Fruit fly (Drosophila melanogaster) whole organism, embryonic: Measurements from ENCODE around the gene Muc91C.
A peak's percentile ranks its signal among the peaks of the same experiment; 100 is the strongest.

Experiments
- CG11247 ChIP-seq: fragments of 200-800 bp; sonication (Bioruptor generic); IDR thresholded peaks from 2 replicates; pipeline ENCODE4 v1.3.6; 2022; ENCODE audit warnings: missing biosample characterization, missing genetic modification characterization
- CG12391 ChIP-seq: fragments of 200-800 bp; sonication (Bioruptor generic); optimal IDR thresholded peaks from 3 replicates; lab custom pipeline; 2018; ENCODE audit warnings: missing biosample characterization, mild to moderate bottlenecking, missing genetic modification characterization, moderate library complexity
- CG14710 ChIP-seq: fragments of 200-800 bp; sonication (Bioruptor generic); optimal IDR thresholded peaks from 3 replicates; lab custom pipeline; 2019; ENCODE audit warnings: missing biosample characterization, mild to moderate bottlenecking, missing genetic modification characterization, moderate library complexity
- CG1603 ChIP-seq: fragments of 200-800 bp; sonication (Bioruptor generic); optimal IDR thresholded peaks from 2 replicates; lab custom pipeline; 2019; ENCODE audit warnings: missing biosample characterization, mild to moderate bottlenecking, missing genetic modification characterization, moderate library complexity
- CG17802 ChIP-seq: fragments of 200-800 bp; sonication (Bioruptor generic); optimal IDR thresholded peaks from 2 replicates; lab custom pipeline; 2018; ENCODE audit warnings: missing biosample characterization, mild to moderate bottlenecking, missing genetic modification characterization, moderate library complexity
- CG18619 ChIP-seq: fragments of 200-800 bp; sonication (Bioruptor generic); optimal IDR thresholded peaks from 3 replicates; lab custom pipeline; 2017; ENCODE audit warnings: missing biosample characterization, mild to moderate bottlenecking, missing genetic modification characterization
- CG2712 ChIP-seq: fragments of 200-800 bp; optimal IDR thresholded peaks from 3 replicates; lab custom pipeline; 2019; ENCODE audit warnings: missing biosample characterization, mild to moderate bottlenecking, missing genetic modification characterization, moderate library complexity
- CG3065 ChIP-seq: fragments of 200-800 bp; sonication (Bioruptor generic); optimal IDR thresholded peaks from 2 replicates; lab custom pipeline; 2016; ENCODE audit warnings: missing biosample characterization, missing genetic modification characterization
- CG31365 ChIP-seq: fragments of 200-800 bp; sonication (Bioruptor generic); optimal IDR thresholded peaks from 2 replicates; lab custom pipeline; 2018; ENCODE audit warnings: missing biosample characterization, mild to moderate bottlenecking, missing genetic modification characterization
- CG3407 ChIP-seq: fragments of 200-800 bp; sonication (Bioruptor generic); optimal IDR thresholded peaks from 2 replicates; lab custom pipeline; 2018; ENCODE audit warnings: missing biosample characterization, mild to moderate bottlenecking, missing genetic modification characterization
- CG6689 ChIP-seq: fragments of 200-800 bp; sonication (Bioruptor generic); IDR thresholded peaks from 2 replicates; pipeline ENCODE4 v1.3.6; 2022; ENCODE audit warnings: missing biosample characterization, missing genetic modification characterization
- CG7786 ChIP-seq: fragments of 200-800 bp; sonication (Bioruptor generic); optimal IDR thresholded peaks from 2 replicates; lab custom pipeline; 2016; ENCODE audit warnings: missing biosample characterization, missing genetic modification characterization
- CG8944 ChIP-seq: fragments of 200-800 bp; sonication (Bioruptor generic); optimal IDR thresholded peaks from 3 replicates; lab custom pipeline; 2016; ENCODE audit warnings: missing biosample characterization, missing genetic modification characterization
- D ChIP-seq, 2 experiments: fragments of 200-800 bp in 1 of 2; fragments of >200 bp in 1 of 2; sonication (Bioruptor generic) in 1 of 2; optimal IDR thresholded peaks; 2 replicates in 1 of 2; 3 replicates in 1 of 2; lab custom pipeline; 2017; ENCODE audit warnings: mild to moderate bottlenecking in 1 of 2, missing biosample characterization in 1 of 2, missing genetic modification characterization in 1 of 2, missing genetic modification reagents in 1 of 2
- D19A ChIP-seq: fragments of 200-800 bp; optimal IDR thresholded peaks from 3 replicates; lab custom pipeline; 2019; ENCODE audit warnings: missing biosample characterization, mild to moderate bottlenecking, missing genetic modification characterization, moderate library complexity
- Doc3 ChIP-seq: fragments of 200-800 bp; sonication (Bioruptor generic); IDR thresholded peaks from 3 replicates; pipeline ENCODE4 v1.3.6; 2022; ENCODE audit warnings: missing biosample characterization, missing genetic modification characterization; ENCODE audit not compliant: partially characterized antibody
- HLH54F ChIP-seq: fragments of 200-800 bp; sonication (Bioruptor generic); optimal IDR thresholded peaks from 3 replicates; lab custom pipeline; 2016; ENCODE audit warnings: missing biosample characterization, missing genetic modification characterization
- Kr ChIP-seq: fragments of 200-800 bp; sonication (Bioruptor generic); optimal IDR thresholded peaks from 2 replicates; lab custom pipeline; 2017; ENCODE audit warnings: missing biosample characterization, mild to moderate bottlenecking, missing genetic modification characterization
- Lpt ChIP-seq: fragments of >200 bp; optimal IDR thresholded peaks from 2 replicates; lab custom pipeline; 2018; ENCODE audit warnings: missing biosample characterization, missing genetic modification characterization
- MTF-1 ChIP-seq: fragments of 200-800 bp; sonication (Bioruptor generic); optimal IDR thresholded peaks from 2 replicates; lab custom pipeline; 2018; ENCODE audit warnings: missing biosample characterization, mild to moderate bottlenecking, missing genetic modification characterization, borderline replicate concordance
- Mrtf ChIP-seq: fragments of 200-800 bp; sonication (Bioruptor generic); IDR thresholded peaks from 3 replicates; pipeline ENCODE4 v1.3.6; 2022; ENCODE audit warnings: missing biosample characterization, missing genetic modification characterization
- Oaz ChIP-seq: fragments of 200-800 bp; sonication (Bioruptor generic); IDR thresholded peaks from 2 replicates; pipeline ENCODE4 v1.3.6; 2022; ENCODE audit warnings: missing biosample characterization, missing genetic modification characterization
- Sox102F ChIP-seq: fragments of 200-800 bp; sonication (Bioruptor generic); optimal IDR thresholded peaks from 2 replicates; lab custom pipeline; 2018; ENCODE audit warnings: missing biosample characterization, mild to moderate bottlenecking, missing genetic modification characterization, moderate library complexity
- Spps ChIP-seq: fragments of 200-800 bp; sonication (Bioruptor generic); optimal IDR thresholded peaks from 2 replicates; lab custom pipeline; 2018; ENCODE audit warnings: missing biosample characterization, mild to moderate bottlenecking, missing genetic modification characterization
- Sry-δ ChIP-seq: fragments of 200-800 bp; sonication (Bioruptor generic); optimal IDR thresholded peaks from 2 replicates; lab custom pipeline; 2016; ENCODE audit warnings: missing biosample characterization, missing genetic modification characterization
- Trl ChIP-seq, 3 experiments: fragments of >200 bp in 2 of 3; fragments of 200-800 bp in 1 of 3; sonication (Bioruptor generic) in 1 of 3; optimal IDR thresholded peaks; 2 replicates in 1 of 3; 3 replicates in 2 of 3; lab custom pipeline; 2016 to 2017; ENCODE audit warnings: missing biosample characterization in 1 of 3, missing genetic modification characterization in 1 of 3
- ac ChIP-seq: fragments of 200-800 bp; sonication (Bioruptor generic); optimal IDR thresholded peaks from 3 replicates; lab custom pipeline; 2017; ENCODE audit warnings: missing biosample characterization, mild to moderate bottlenecking, missing genetic modification characterization
- ara ChIP-seq: fragments of 200-800 bp; sonication (Bioruptor generic); IDR thresholded peaks from 2 replicates; pipeline ENCODE4 v1.3.6; 2022; ENCODE audit warnings: missing biosample characterization, missing genetic modification characterization
- bcd ChIP-seq: fragments of 200-800 bp; sonication (Bioruptor generic); optimal IDR thresholded peaks from 2 replicates; lab custom pipeline; 2017; ENCODE audit warnings: missing biosample characterization, mild to moderate bottlenecking, missing genetic modification characterization
- cad ChIP-seq: fragments of >200 bp; optimal IDR thresholded peaks from 2 replicates; lab custom pipeline; 2017; ENCODE audit warnings: missing biosample characterization, missing genetic modification characterization
- cas ChIP-seq: fragments of 200-800 bp; sonication (Bioruptor generic); IDR thresholded peaks from 2 replicates; pipeline ENCODE4 v1.3.6; 2022; ENCODE audit warnings: missing biosample characterization, missing genetic modification characterization
- caup ChIP-seq: fragments of 200-800 bp; sonication (Bioruptor generic); optimal IDR thresholded peaks from 3 replicates; lab custom pipeline; 2017; ENCODE audit warnings: missing biosample characterization, mild to moderate bottlenecking, missing genetic modification characterization, moderate library complexity; ENCODE audit not compliant: severe bottlenecking
- chif ChIP-seq, 2 experiments: fragments of 200-800 bp; sonication (Bioruptor generic); optimal IDR thresholded peaks; 3 replicates each; lab custom pipeline; 2016; ENCODE audit warnings: missing biosample characterization in 2 of 2, missing genetic modification characterization in 2 of 2
- da ChIP-seq: fragments of 200-800 bp; sonication (Bioruptor generic); optimal IDR thresholded peaks from 2 replicates; lab custom pipeline; 2016; ENCODE audit warnings: missing biosample characterization, missing genetic modification characterization
- emc ChIP-seq: fragments of 200-800 bp; sonication (Bioruptor generic); optimal IDR thresholded peaks from 2 replicates; lab custom pipeline; 2016; ENCODE audit warnings: missing biosample characterization, missing genetic modification characterization
- fd3F ChIP-seq: fragments of 200-800 bp; sonication (Bioruptor generic); optimal IDR thresholded peaks from 2 replicates; lab custom pipeline; 2018; ENCODE audit warnings: missing biosample characterization, mild to moderate bottlenecking, missing genetic modification characterization, moderate library complexity
- fu2 ChIP-seq: fragments of 200-800 bp; sonication (Bioruptor generic); optimal IDR thresholded peaks from 2 replicates; lab custom pipeline; 2016; ENCODE audit warnings: missing biosample characterization, missing genetic modification characterization
- gcm2 ChIP-seq: fragments of 200-800 bp; sonication (Bioruptor generic); optimal IDR thresholded peaks from 2 replicates; lab custom pipeline; 2016; ENCODE audit warnings: missing biosample characterization, missing genetic modification characterization
- insv ChIP-seq, 2 experiments: fragments of 200-800 bp; sonication (Bioruptor generic); optimal IDR thresholded peaks; 3 replicates each; lab custom pipeline; 2016 to 2018; ENCODE audit warnings: missing biosample characterization in 2 of 2, missing genetic modification characterization in 2 of 2
- inv ChIP-seq: fragments of 200-800 bp; sonication (Bioruptor generic); IDR thresholded peaks from 2 replicates; pipeline ENCODE4 v1.3.6; 2022; ENCODE audit warnings: missing biosample characterization, missing genetic modification characterization; ENCODE audit not compliant: partially characterized antibody
- oc ChIP-seq: fragments of 200-800 bp; sonication (Bioruptor generic); optimal IDR thresholded peaks from 2 replicates; lab custom pipeline; 2018; ENCODE audit warnings: missing biosample characterization, mild to moderate bottlenecking, missing genetic modification characterization, moderate library complexity
- pb ChIP-seq: fragments of 200-800 bp; sonication (Bioruptor generic); optimal IDR thresholded peaks from 3 replicates; lab custom pipeline; 2016; ENCODE audit warnings: missing biosample characterization, missing genetic modification characterization
- pnt ChIP-seq: fragments of 200-800 bp; sonication (Bioruptor generic); optimal IDR thresholded peaks from 3 replicates; lab custom pipeline; 2016; ENCODE audit warnings: missing biosample characterization, missing genetic modification characterization
- scrt ChIP-seq: fragments of 200-800 bp; sonication (Bioruptor generic); optimal IDR thresholded peaks from 2 replicates; lab custom pipeline; 2018; ENCODE audit warnings: missing biosample characterization, mild to moderate bottlenecking, missing genetic modification characterization, moderate library complexity
- stc ChIP-seq: fragments of 200-800 bp; sonication (Bioruptor generic); IDR thresholded peaks from 2 replicates; pipeline ENCODE4 v1.3.6; 2022; ENCODE audit warnings: missing biosample characterization, missing genetic modification characterization
- sug ChIP-seq: fragments of 200-800 bp; optimal IDR thresholded peaks from 2 replicates; lab custom pipeline; 2019; ENCODE audit warnings: missing biosample characterization, mild to moderate bottlenecking, missing genetic modification characterization, moderate library complexity
- z ChIP-seq: fragments of 200-800 bp; sonication (Bioruptor generic); IDR thresholded peaks from 3 replicates; pipeline ENCODE4 v1.3.6; 2022; ENCODE audit warnings: missing biosample characterization, missing genetic modification characterization
- zf30C ChIP-seq: fragments of 200-800 bp; sonication (Bioruptor generic); optimal IDR thresholded peaks from 3 replicates; lab custom pipeline; 2018; ENCODE audit warnings: missing biosample characterization, mild to moderate bottlenecking, missing genetic modification characterization

Muc91C gene

dm6 chr3R:18741027-18741843, 48.7 kb upstream of the Muc91C start (continued):
- TF ChIP-seq CG18619 (GFP tag; lab: Kevin White, UChicago) (peak; percentile 94), CG14710 (tag; lab: Kevin White, UChicago) (peak; percentile 95), D19A (tag; lab: Kevin White, UChicago) (peak; percentile 96), Doc3 (GFP tag; lab: Robert Waterston, UW) (no peak), CG1603 (tag; lab: Kevin White, UChicago) (peak; percentile 92), da (GFP tag; lab: Kevin White, UChicago) (no peak), Trl (optimal IDR thresholded peaks at IDR 0.05; lab: Kevin White, UChicago) (peak; percentile 61 to 84), Trl (GFP tag; optimal IDR thresholded peaks at IDR 0.05; lab: Kevin White, UChicago) (peak; percentile 80), Sox102F (peak; percentile 96), Spps (peak; percentile 93), D (optimal IDR thresholded peaks at IDR 0.05; lab: Kevin White, UChicago) (no peak), D (GFP tag; optimal IDR thresholded peaks at IDR 0.05; lab: Kevin White, UChicago) (peak; percentile 95), insv (GFP tag; optimal IDR thresholded peaks at IDR 0.05; lab: Kevin White, UChicago) (peak in 1 of 2 experiments; percentile 42), Mrtf (GFP tag; lab: Robert Waterston, UW) (peak; percentile 95), MTF-1 (GFP tag; lab: Kevin White, UChicago) (peak; percentile 89), pb (GFP tag; lab: Kevin White, UChicago) (peak; percentile 52), scrt (GFP tag; lab: Kevin White, UChicago) (peak; percentile 95), CG11247 (GFP tag; lab: Robert Waterston, UW) (peak; percentile 96), CG31365 (peak; percentile 84), CG3407 (GFP tag; lab: Kevin White, UChicago) (peak; percentile 88), emc (peak; percentile 74), CG8944 (peak; percentile 89), ac (GFP tag; lab: Kevin White, UChicago) (peak; percentile 45), bcd (GFP tag; lab: Kevin White, UChicago) (peak; percentile 97), Lpt (GFP tag; lab: Kevin White, UChicago) (no peak), CG2712 (peak; percentile 97), Sry-δ (GFP tag; lab: Kevin White, UChicago) (peak; percentile 54), CG12391 (tag; lab: Kevin White, UChicago) (peak; percentile 97), sug (peak; percentile 90), fu2 (GFP tag; lab: Kevin White, UChicago) (peak; percentile 80), caup (GFP tag; lab: Kevin White, UChicago) (peak; percentile 98), cad (GFP tag; lab: Kevin White, UChicago) (no peak), inv (GFP tag; lab: Robert Waterston, UW) (no peak), Oaz (GFP tag; lab: Robert Waterston, UW) (peak; percentile 93), HLH54F (peak; percentile 82), pnt (GFP tag; lab: Kevin White, UChicago) (peak; percentile 84), fd3F (GFP tag; lab: Kevin White, UChicago) (peak; percentile 97), Kr (GFP tag; lab: Kevin White, UChicago) (no peak), CG7786 (GFP tag; lab: Kevin White, UChicago) (peak; percentile 86), CG17802 (tag; lab: Kevin White, UChicago) (peak; percentile 88), cas (peak; percentile 94), zf30C (GFP tag; lab: Kevin White, UChicago) (no peak), stc (GFP tag; lab: Robert Waterston, UW) (peak; percentile 94), ara (GFP tag; lab: Robert Waterston, UW) (peak; percentile 94), gcm2 (peak; percentile 81), CG6689 (GFP tag; lab: Robert Waterston, UW) (peak; percentile 95), oc (tag; lab: Kevin White, UChicago) (peak; percentile 97), chif (GFP tag; optimal IDR thresholded peaks at IDR 0.05; lab: Kevin White, UChicago) (peak; percentile 71 to 82), CG3065 (peak; percentile 80), z (GFP tag; lab: Robert Waterston, UW) (0 out of 3 replicates have a peak, but pooled peaks have one; percentile 56)
